Fruit fly (Drosophila melanogaster): Measurements from ENCODE around the gene tal-1A.

tal-1A gene

DNA sequence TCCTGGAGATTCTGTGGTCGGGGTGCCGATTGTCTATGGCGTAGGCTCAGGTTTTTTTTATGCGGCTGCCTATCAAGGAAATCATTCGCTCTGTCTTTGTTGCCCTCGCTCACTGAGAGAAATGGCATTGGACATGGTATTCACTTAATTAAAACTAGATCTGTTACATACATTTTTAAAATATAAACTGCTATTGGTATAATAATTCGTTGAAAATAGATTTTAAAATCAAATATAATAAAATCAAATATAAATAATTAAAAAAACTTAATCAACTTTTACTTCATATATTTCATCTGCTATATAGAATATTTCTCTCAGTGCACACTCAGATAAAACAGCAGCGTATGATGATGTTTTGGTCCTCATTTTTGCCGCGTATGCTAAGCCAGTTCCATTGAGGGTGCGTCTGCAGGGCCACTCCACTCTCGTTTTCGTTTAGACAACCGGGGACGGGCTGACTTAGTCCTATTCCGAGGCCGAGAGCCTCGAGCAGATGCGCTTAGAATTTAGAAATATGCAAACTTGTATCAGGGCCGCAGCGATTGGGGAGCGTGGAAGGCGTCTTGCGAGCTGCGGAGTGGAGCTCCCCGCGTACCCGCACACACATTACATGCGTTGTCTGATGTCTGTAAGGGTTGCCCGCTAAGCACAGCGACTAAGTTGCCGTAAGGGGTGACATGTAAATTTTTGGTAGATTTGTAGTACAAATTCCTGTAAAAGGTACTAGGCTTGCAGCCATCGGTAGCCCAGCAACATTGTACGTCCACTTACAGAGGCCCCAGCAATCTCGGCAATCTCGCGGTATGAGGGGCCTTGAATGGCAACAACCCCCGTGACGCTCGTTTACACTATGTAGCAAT, 13.1 kb upstream of the tal-1A start (continued):
- TF ChIP-seq disco-r (GFP tag; optimal IDR thresholded peaks at IDR 0.05) (no peak), CG18599 (GFP tag; optimal IDR thresholded peaks at IDR 0.05) (peak; percentile 42), CG33213 (GFP tag; optimal IDR thresholded peaks at IDR 0.05) (no peak), Doc3 (GFP tag; IDR thresholded peaks at IDR 0.05; ENCODE audit: partially characterized antibody) (no peak), salm (tag; optimal IDR thresholded peaks at IDR 0.05) (no peak), zen2 (GFP tag; IDR thresholded peaks at IDR 0.05; ENCODE audit: partially characterized antibody) (no peak), Ptx1 (GFP tag; IDR thresholded peaks at IDR 0.05) (0 out of 2 replicates have a peak, but pooled peaks have one; percentile 18), cg (GFP tag; optimal IDR thresholded peaks at IDR 0.05) (no peak), lov (optimal IDR thresholded peaks at IDR 0.05) (no peak), lov (GFP tag; IDR thresholded peaks at IDR 0.05) (no peak), CG8765 (GFP tag; IDR thresholded peaks at IDR 0.05) (no peak), Usf (GFP tag; optimal IDR thresholded peaks at IDR 0.05) (no peak), BtbVII (GFP tag; optimal IDR thresholded peaks at IDR 0.05) (peak; percentile 22), CkIIα-i1 (GFP tag; IDR thresholded peaks at IDR 0.05) (no peak), tap (tag; optimal IDR thresholded peaks at IDR 0.05) (peak; percentile 25), NfI (GFP tag; optimal IDR thresholded peaks at IDR 0.05) (no peak), CG11093 (GFP tag; IDR thresholded peaks at IDR 0.05) (peak; percentile 22; the same call in 1 of the 3 replicates), Optix (GFP tag; IDR thresholded peaks at IDR 0.05) (no peak), HLH4C (GFP tag; IDR thresholded peaks at IDR 0.05; ENCODE audit: partially characterized antibody) (no peak), CG15514 (GFP tag; optimal IDR thresholded peaks at IDR 0.05) (no peak), CG3281 (GFP tag; optimal IDR thresholded peaks at IDR 0.05) (peak; percentile 4), CG10979 (tag; optimal IDR thresholded peaks at IDR 0.05) (peak; percentile 72), gt (GFP tag; IDR thresholded peaks at IDR 0.05) (no peak), CG4707 (GFP tag; optimal IDR thresholded peaks at IDR 0.05) (no peak), jing (GFP tag; optimal IDR thresholded peaks at IDR 0.05) (no peak), ken (GFP tag; IDR thresholded peaks at IDR 0.05) (no peak), CG13624 (GFP tag; optimal IDR thresholded peaks at IDR 0.05) (no peak), jigr1 (GFP tag; IDR thresholded peaks at IDR 0.05) (no peak), CG9876 (GFP tag; optimal IDR thresholded peaks at IDR 0.05) (no peak), CG17186 (GFP tag; optimal IDR thresholded peaks at IDR 0.05) (no peak), gcm2 (GFP tag; optimal IDR thresholded peaks at IDR 0.05) (no peak), B-H2 (GFP tag; optimal IDR thresholded peaks at IDR 0.05) (no peak), Gsc (GFP tag; IDR thresholded peaks at IDR 0.05) (no peak), NC2β (GFP tag; optimal IDR thresholded peaks at IDR 0.05) (no peak), zfh2 (GFP tag; optimal IDR thresholded peaks at IDR 0.05) (no peak), Nf-YC (tag; optimal IDR thresholded peaks at IDR 0.05) (no peak), Gug (GFP tag; IDR thresholded peaks at IDR 0.05) (no peak), CG17912 (GFP tag; optimal IDR thresholded peaks at IDR 0.05) (no peak), CG10267 (tag; optimal IDR thresholded peaks at IDR 0.05) (peak; percentile 72), croc (GFP tag; conservative IDR thresholded peaks at IDR 0.05) (no peak), Ravus (GFP tag; IDR thresholded peaks at IDR 0.05) (no peak), MESR4 (GFP tag; optimal IDR thresholded peaks at IDR 0.05) (no peak), Kr (GFP tag; optimal IDR thresholded peaks at IDR 0.05) (no peak), Rx (GFP tag; IDR thresholded peaks at IDR 0.05) (no peak), CG33557 (GFP tag; optimal IDR thresholded peaks at IDR 0.05) (peak; percentile 12), H2.0 (GFP tag; IDR thresholded peaks at IDR 0.05) (no peak), CG7372 (GFP tag; IDR thresholded peaks at IDR 0.05) (no peak), unpg (GFP tag; optimal IDR thresholded peaks at IDR 0.05) (peak; percentile 60), z (GFP tag; IDR thresholded peaks at IDR 0.05) (no peak), CrebB (tag; optimal IDR thresholded peaks at IDR 0.05) (no peak)

All from whole organism, embryonic.